Worm (Caenorhabditis elegans) whole organism, L4 larva: ENCODE measurements around the gene srbc-82.

ENCODE experiments used
- aly-2 ChIP-seq: sonication (generic microtip); optimal IDR thresholded peaks from 2 replicates; lab custom pipeline; 2018; ENCODE audit warnings: missing biosample characterization, missing genetic modification characterization
- ceh-20 ChIP-seq: fragments of 200-800 bp; sonication (Bioruptor generic); IDR thresholded peaks from 2 replicates; pipeline ENCODE4 v1.3.6; 2022; ENCODE audit warnings: missing genetic modification reagents, missing genetic modification characterization, missing compliant biosample characterization
- ceh-28 ChIP-seq: fragments of 150-350 bp; optimal IDR thresholded peaks from 2 replicates; lab custom pipeline; 2014; ENCODE audit warnings: missing biosample characterization, missing genetic modification reagents, missing genetic modification characterization
- cey-2 ChIP-seq: sonication (generic microtip); optimal IDR thresholded peaks from 3 replicates; lab custom pipeline; 2017; ENCODE audit warnings: missing genetic modification characterization, mild to moderate bottlenecking, missing compliant biosample characterization, antibody characterized with exemption, borderline replicate concordance; ENCODE audit not compliant: insufficient read depth
- egl-27 ChIP-seq: sonication (generic microtip); optimal IDR thresholded peaks from 3 replicates; lab custom pipeline; 2017; ENCODE audit warnings: missing biosample characterization, missing genetic modification reagents, missing genetic modification characterization
- jun-1 ChIP-seq: fragments of 150-350 bp; optimal IDR thresholded peaks from 2 replicates; lab custom pipeline; 2014; ENCODE audit warnings: missing biosample characterization, missing genetic modification reagents, missing genetic modification characterization
- lin-39 ChIP-seq: fragments of 150-350 bp; optimal IDR thresholded peaks from 2 replicates; lab custom pipeline; 2014; ENCODE audit warnings: missing biosample characterization, missing genetic modification reagents, missing genetic modification characterization
- lsy-2 ChIP-seq, 2 experiments: fragments of 150-350 bp in 1 of 2; sonication (generic microtip) in 1 of 2; optimal IDR thresholded peaks; 2 replicates each; lab custom pipeline; 2014 to 2017; ENCODE audit warnings: missing biosample characterization in 2 of 2, missing genetic modification characterization in 2 of 2
- mdl-1 ChIP-seq, 2 experiments: fragments of 150-350 bp in 1 of 2; sonication (generic microtip) in 1 of 2; optimal IDR thresholded peaks; 2 replicates each; lab custom pipeline; 2014 to 2017; ENCODE audit warnings: missing biosample characterization in 2 of 2, missing genetic modification characterization in 2 of 2
- nhr-28 ChIP-seq: fragments of 150-350 bp; optimal IDR thresholded peaks from 2 replicates; lab custom pipeline; 2014; ENCODE audit warnings: missing biosample characterization, missing genetic modification characterization
- nhr-76 ChIP-seq: fragments of 150-350 bp; optimal IDR thresholded peaks from 2 replicates; lab custom pipeline; 2014; ENCODE audit warnings: missing biosample characterization, missing genetic modification characterization
- unc-39 ChIP-seq: sonication (generic microtip); optimal IDR thresholded peaks from 2 replicates; lab custom pipeline; 2017; ENCODE audit warnings: missing biosample characterization, missing genetic modification characterization
- unc-62 ChIP-seq, 3 experiments: fragments of 150-350 bp in 1 of 3; sonication (generic microtip); optimal IDR thresholded peaks in 2 of 3; peaks in 1 of 3; 1 replicate in 1 of 3; 2 replicates in 2 of 3; lab custom pipeline; 2014 to 2017; ENCODE audit warnings: missing biosample characterization in 3 of 3, missing genetic modification characterization in 3 of 3, missing genetic modification reagents in 3 of 3, missing genotype in 1 of 3
- zip-2 ChIP-seq: fragments of 150-350 bp; optimal IDR thresholded peaks from 2 replicates; lab custom pipeline; 2014; ENCODE audit warnings: missing biosample characterization, missing genetic modification characterization

- TF ChIP-seq jun-1 = no peak
- no peak for TF ChIP-seq unc-39 (tag; lab: Kevin White, UChicago)
- TF ChIP-seq aly-2 (tag; lab: Kevin White, UChicago) = no peak
- no peak for TF ChIP-seq ceh-28 (tag; lab: Kevin White, UChicago)
- TF ChIP-seq lin-39 = no peak
- TF ChIP-seq unc-62 (GFP tag; optimal IDR thresholded peaks at IDR 0.05 in 1 of 2; lab: Kevin White, UChicago) = no peak
- no peak for TF ChIP-seq unc-62 (tag; optimal IDR thresholded peaks at IDR 0.05; lab: Kevin White, UChicago)
- TF ChIP-seq egl-27 (tag; lab: Kevin White, UChicago) = no peak
- no peak for TF ChIP-seq mdl-1 (tag; optimal IDR thresholded peaks at IDR 0.05; lab: Kevin White, UChicago)
- TF ChIP-seq ceh-20 (GFP tag; lab: Robert Waterston, UW) = no peak
- no peak for TF ChIP-seq nhr-76 (tag; lab: Kevin White, UChicago)
- no peak for TF ChIP-seq cey-2
- no peak for TF ChIP-seq lsy-2 (tag; optimal IDR thresholded peaks at IDR 0.05; lab: Kevin White, UChicago)
- no peak for TF ChIP-seq nhr-28 (tag; lab: Kevin White, UChicago)
- TF ChIP-seq zip-2 (tag; lab: Kevin White, UChicago) = no peak
These were observed 1.7 kb upstream of the srbc-82 start, which contains the start of gene srbc-84 for ce11 chrV:16298669-16299068.
